Fruit fly (Drosophila melanogaster) whole organism, embryonic: ENCODE data around the gene msps.

ENCODE experiments used
- Atf3 ChIP-seq: fragments of 200-800 bp; sonication (Bioruptor generic); optimal IDR thresholded peaks from 3 replicates; lab custom pipeline; 2016; ENCODE audit warnings: missing biosample characterization, missing genetic modification characterization
- Atf6 ChIP-seq: fragments of 200-800 bp; sonication (Bioruptor generic); IDR thresholded peaks from 2 replicates; pipeline ENCODE4 v1.3.6; 2022; ENCODE audit warnings: missing biosample characterization, missing genetic modification characterization
- Awh ChIP-seq: fragments of 200-800 bp; sonication (Bioruptor generic); IDR thresholded peaks from 2 replicates; pipeline ENCODE4, ENCODE4 v1.3.6; 2022; ENCODE audit warnings: missing biosample characterization, missing genetic modification characterization
- BEAF-32 ChIP-seq: fragments of 200-800 bp; sonication (Bioruptor generic); optimal IDR thresholded peaks from 3 replicates; lab custom pipeline; 2017; ENCODE audit warnings: missing biosample characterization, missing genetic modification characterization, mild to moderate bottlenecking, moderate library complexity, missing genetic modification reagents
- CG10462 ChIP-seq: fragments of 200-800 bp; sonication (Bioruptor generic); optimal IDR thresholded peaks from 2 replicates; lab custom pipeline; 2016; ENCODE audit warnings: missing biosample characterization, missing genetic modification characterization
- CG11085 ChIP-seq: fragments of 200-800 bp; sonication (Bioruptor generic); IDR thresholded peaks from 2 replicates; pipeline ENCODE4 v1.3.6; 2022; ENCODE audit warnings: missing biosample characterization, missing genetic modification characterization
- CG11247 ChIP-seq: fragments of 200-800 bp; sonication (Bioruptor generic); IDR thresholded peaks from 2 replicates; pipeline ENCODE4 v1.3.6; 2022; ENCODE audit warnings: missing biosample characterization, missing genetic modification characterization
- CG15269 ChIP-seq: fragments of 200-800 bp; sonication (Bioruptor generic); optimal IDR thresholded peaks from 2 replicates; lab custom pipeline; 2018; ENCODE audit warnings: missing biosample characterization, mild to moderate bottlenecking, missing genetic modification characterization, moderate library complexity
- CG15601 ChIP-seq: fragments of 200-800 bp; sonication (Bioruptor generic); optimal IDR thresholded peaks from 3 replicates; lab custom pipeline; 2019; ENCODE audit warnings: missing biosample characterization, mild to moderate bottlenecking, missing genetic modification characterization, moderate library complexity
- CG1647 ChIP-seq: fragments of 200-800 bp; sonication (Bioruptor generic); optimal IDR thresholded peaks from 3 replicates; lab custom pipeline; 2016; ENCODE audit warnings: missing biosample characterization, missing genetic modification characterization
- CG16813 ChIP-seq: fragments of 200-800 bp; sonication (Bioruptor generic); IDR thresholded peaks from 3 replicates; pipeline ENCODE4 v1.3.6; 2022; ENCODE audit warnings: missing biosample characterization, missing genetic modification characterization; ENCODE audit not compliant: partially characterized antibody
- CG16863 ChIP-seq: fragments of 200-800 bp; sonication (Bioruptor generic); optimal IDR thresholded peaks from 3 replicates; lab custom pipeline; 2016; ENCODE audit warnings: missing biosample characterization, missing genetic modification characterization
- CG32767 ChIP-seq: fragments of 200-800 bp; sonication (Bioruptor generic); IDR thresholded peaks from 2 replicates; pipeline ENCODE4 v1.3.6; 2022; ENCODE audit warnings: missing biosample characterization, missing genetic modification characterization
- CG4282 ChIP-seq: fragments of 200-800 bp; sonication (Bioruptor generic); optimal IDR thresholded peaks from 2 replicates; lab custom pipeline; 2016; ENCODE audit warnings: missing biosample characterization, missing genetic modification characterization
- CG4730 ChIP-seq: fragments of 200-800 bp; sonication (Bioruptor generic); IDR thresholded peaks from 2 replicates; pipeline ENCODE4 v1.3.6; 2022; ENCODE audit warnings: missing biosample characterization, missing genetic modification characterization
- CG6765 ChIP-seq: fragments of 200-800 bp; sonication (Bioruptor generic); optimal IDR thresholded peaks from 3 replicates; lab custom pipeline; 2017; ENCODE audit warnings: missing biosample characterization, mild to moderate bottlenecking, missing genetic modification characterization
- CG7372 ChIP-seq: fragments of 200-800 bp; sonication (Bioruptor generic); IDR thresholded peaks from 2 replicates; pipeline ENCODE4 v1.3.6; 2022; ENCODE audit warnings: missing biosample characterization, missing genetic modification characterization
- CG7556 ChIP-seq: fragments of 200-800 bp; sonication (Bioruptor generic); optimal IDR thresholded peaks from 2 replicates; lab custom pipeline; 2017; ENCODE audit warnings: missing biosample characterization, mild to moderate bottlenecking, missing genetic modification characterization
- CG7928 ChIP-seq: fragments of 200-800 bp; sonication (Bioruptor generic); optimal IDR thresholded peaks from 2 replicates; lab custom pipeline; 2017; ENCODE audit warnings: missing biosample characterization, mild to moderate bottlenecking, missing genetic modification characterization
- CG8089 ChIP-seq: fragments of 200-800 bp; sonication (Bioruptor generic); optimal IDR thresholded peaks from 3 replicates; lab custom pipeline; 2016; ENCODE audit warnings: missing biosample characterization, missing genetic modification characterization
- CG9215 ChIP-seq: fragments of 200-800 bp; sonication (Bioruptor generic); IDR thresholded peaks from 2 replicates; pipeline ENCODE4 v1.3.6; 2022; ENCODE audit warnings: missing biosample characterization, missing genetic modification characterization
- CG9876 ChIP-seq: fragments of 200-800 bp; sonication (Bioruptor generic); optimal IDR thresholded peaks from 2 replicates; lab custom pipeline; 2016; ENCODE audit warnings: missing biosample characterization, missing genetic modification characterization
- CHES-1-like ChIP-seq: fragments of 200-800 bp; sonication (Bioruptor generic); optimal IDR thresholded peaks from 2 replicates; lab custom pipeline; 2016; ENCODE audit warnings: missing biosample characterization, missing genetic modification characterization
- Camta ChIP-seq: fragments of 200-800 bp; sonication (Bioruptor generic); optimal IDR thresholded peaks from 2 replicates; lab custom pipeline; 2016; ENCODE audit warnings: missing biosample characterization, missing genetic modification characterization
- Drgx ChIP-seq: fragments of 200-800 bp; sonication (Bioruptor generic); IDR thresholded peaks from 2 replicates; pipeline ENCODE4 v1.3.6; 2022; ENCODE audit warnings: missing biosample characterization, missing genetic modification characterization
- Elba2 ChIP-seq: fragments of 200-800 bp; sonication (Bioruptor generic); optimal IDR thresholded peaks from 3 replicates; lab custom pipeline; 2016; ENCODE audit warnings: missing biosample characterization, missing genetic modification characterization
- Ets97D ChIP-seq: fragments of 200-800 bp; sonication (Bioruptor generic); optimal IDR thresholded peaks from 3 replicates; lab custom pipeline; 2016; ENCODE audit warnings: missing biosample characterization, missing genetic modification characterization
- Fer1 ChIP-seq: fragments of 200-800 bp; sonication (Bioruptor generic); optimal IDR thresholded peaks from 2 replicates; lab custom pipeline; 2017; ENCODE audit warnings: missing biosample characterization, mild to moderate bottlenecking, missing genetic modification characterization
- NC2β ChIP-seq: fragments of 200-800 bp; sonication (Bioruptor generic); optimal IDR thresholded peaks from 2 replicates; lab custom pipeline; 2016; ENCODE audit warnings: missing biosample characterization, missing genetic modification characterization
- NFAT ChIP-seq: fragments of 200-800 bp; sonication (Bioruptor generic); IDR thresholded peaks from 2 replicates; pipeline ENCODE4 v1.3.6; 2022; ENCODE audit warnings: missing biosample characterization, missing genetic modification characterization
- NfI ChIP-seq: fragments of 200-800 bp; sonication (Bioruptor generic); optimal IDR thresholded peaks from 3 replicates; lab custom pipeline; 2018; ENCODE audit warnings: missing biosample characterization, mild to moderate bottlenecking, missing genetic modification characterization, moderate library complexity
- Sox102F ChIP-seq: fragments of 200-800 bp; sonication (Bioruptor generic); optimal IDR thresholded peaks from 2 replicates; lab custom pipeline; 2018; ENCODE audit warnings: missing biosample characterization, mild to moderate bottlenecking, missing genetic modification characterization, moderate library complexity
- aop ChIP-seq: fragments of 200-800 bp; sonication (Bioruptor generic); IDR thresholded peaks from 2 replicates; pipeline ENCODE4 v1.3.6; 2022; ENCODE audit warnings: missing biosample characterization, missing genetic modification characterization
- btn ChIP-seq: fragments of 200-800 bp; sonication (Bioruptor generic); optimal IDR thresholded peaks from 2 replicates; lab custom pipeline; 2016; ENCODE audit warnings: missing biosample characterization, missing genetic modification characterization
- caup ChIP-seq: fragments of 200-800 bp; sonication (Bioruptor generic); optimal IDR thresholded peaks from 3 replicates; lab custom pipeline; 2017; ENCODE audit warnings: missing biosample characterization, mild to moderate bottlenecking, missing genetic modification characterization, moderate library complexity; ENCODE audit not compliant: severe bottlenecking
- crol ChIP-seq: fragments of 200-800 bp; sonication (Bioruptor generic); IDR thresholded peaks from 2 replicates; pipeline ENCODE4 v1.3.6; 2022; ENCODE audit warnings: missing biosample characterization, missing genetic modification characterization
- dmrt99B ChIP-seq: fragments of 200-800 bp; sonication (Bioruptor generic); optimal IDR thresholded peaks from 2 replicates; lab custom pipeline; 2018; ENCODE audit warnings: missing biosample characterization, mild to moderate bottlenecking, missing genetic modification characterization, moderate library complexity
- fd96Cb ChIP-seq: fragments of 200-800 bp; sonication (Bioruptor generic); optimal IDR thresholded peaks from 2 replicates; lab custom pipeline; 2018; ENCODE audit warnings: missing biosample characterization, mild to moderate bottlenecking, missing genetic modification characterization, moderate library complexity
- ftz-f1 ChIP-seq: fragments of 200-800 bp; sonication (Bioruptor generic); optimal IDR thresholded peaks from 2 replicates; lab custom pipeline; 2016; ENCODE audit warnings: missing biosample characterization, missing genetic modification characterization
- grau ChIP-seq: fragments of 200-800 bp; optimal IDR thresholded peaks from 3 replicates; lab custom pipeline; 2019; ENCODE audit warnings: missing biosample characterization, mild to moderate bottlenecking, missing genetic modification characterization, moderate library complexity
- inv ChIP-seq: fragments of 200-800 bp; sonication (Bioruptor generic); IDR thresholded peaks from 2 replicates; pipeline ENCODE4 v1.3.6; 2022; ENCODE audit warnings: missing biosample characterization, missing genetic modification characterization; ENCODE audit not compliant: partially characterized antibody
- nerfin-2 ChIP-seq: fragments of 200-800 bp; sonication (Bioruptor generic); IDR thresholded peaks from 2 replicates; pipeline ENCODE4 v1.3.6; 2022; ENCODE audit warnings: missing biosample characterization, missing genetic modification characterization; ENCODE audit not compliant: partially characterized antibody
- oc ChIP-seq: fragments of 200-800 bp; sonication (Bioruptor generic); optimal IDR thresholded peaks from 2 replicates; lab custom pipeline; 2018; ENCODE audit warnings: missing biosample characterization, mild to moderate bottlenecking, missing genetic modification characterization, moderate library complexity
- odd ChIP-seq: fragments of 200-800 bp; sonication (Bioruptor generic); optimal IDR thresholded peaks from 2 replicates; lab custom pipeline; 2017; ENCODE audit warnings: missing biosample characterization, mild to moderate bottlenecking, missing genetic modification characterization
- otp ChIP-seq: fragments of 200-800 bp; sonication (Bioruptor generic); IDR thresholded peaks from 3 replicates; pipeline ENCODE4, ENCODE4 v1.3.6; 2022; ENCODE audit warnings: missing biosample characterization, missing genetic modification characterization
- pita ChIP-seq: fragments of 200-800 bp; sonication (Bioruptor generic); optimal IDR thresholded peaks from 2 replicates; lab custom pipeline; 2017; ENCODE audit warnings: missing biosample characterization, mild to moderate bottlenecking, missing genetic modification characterization
- ro ChIP-seq: fragments of 200-800 bp; sonication (Bioruptor generic); IDR thresholded peaks from 2 replicates; pipeline ENCODE4 v1.3.6; 2022; ENCODE audit warnings: missing biosample characterization, missing genetic modification characterization
- seq ChIP-seq: fragments of 200-800 bp; sonication (Bioruptor generic); IDR thresholded peaks from 2 replicates; pipeline ENCODE4 v1.3.6; 2022; ENCODE audit warnings: missing biosample characterization, missing genetic modification characterization
- tx ChIP-seq: fragments of 200-800 bp; sonication (Bioruptor generic); optimal IDR thresholded peaks from 2 replicates; lab custom pipeline; 2016; ENCODE audit warnings: missing biosample characterization, missing genetic modification characterization
- wek ChIP-seq: fragments of 200-800 bp; sonication (Bioruptor generic); optimal IDR thresholded peaks from 3 replicates; lab custom pipeline; 2018; ENCODE audit warnings: missing biosample characterization, mild to moderate bottlenecking, missing genetic modification characterization, moderate library complexity

Gene msps

DNA sequence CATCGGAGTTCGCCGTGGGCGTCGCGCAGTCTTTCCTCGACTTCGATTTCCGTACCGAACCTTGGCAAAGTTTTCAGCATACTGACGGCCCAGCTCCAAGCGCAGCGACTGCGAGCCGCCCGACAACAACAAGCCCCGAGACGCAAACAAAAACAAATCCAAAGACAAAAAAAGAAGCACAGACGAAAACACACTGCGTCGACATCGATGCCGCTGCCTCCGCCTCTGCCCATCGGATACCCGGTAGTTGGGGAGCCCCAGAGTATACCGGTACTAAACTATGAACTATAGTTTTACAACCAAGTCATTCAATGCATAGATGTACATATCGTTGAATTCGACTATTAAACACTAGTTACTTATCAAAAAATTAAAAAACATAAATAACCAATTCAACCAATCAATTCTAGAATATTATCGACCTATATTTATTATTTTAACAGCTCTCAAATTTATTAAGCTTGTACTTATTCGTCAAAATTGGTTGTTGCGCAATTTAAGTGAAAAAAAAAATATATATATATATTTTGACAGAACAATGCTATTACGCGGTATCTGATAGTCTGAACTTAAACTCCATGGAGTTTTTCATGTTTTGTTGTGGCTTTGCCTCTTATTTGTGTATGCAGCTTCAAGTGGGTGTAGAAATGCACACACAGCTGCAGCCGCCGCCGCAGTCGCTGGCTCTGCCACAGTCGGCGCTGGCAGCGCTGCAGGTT, 43.6 kb downstream of the msps start (continued):
- TF ChIP-seq caup (GFP tag; lab: Kevin White, UChicago) = peak; percentile 30
- 0 out of 2 replicates have a peak, but pooled peaks have one; percentile 47 for TF ChIP-seq Awh
- TF ChIP-seq otp (GFP tag; lab: Robert Waterston, UW) = no peak
- TF ChIP-seq NfI (GFP tag; lab: Kevin White, UChicago) = peak; percentile 46
- TF ChIP-seq seq (GFP tag; lab: Robert Waterston, UW) = no peak
- peak; percentile 49 for TF ChIP-seq oc (tag; lab: Kevin White, UChicago)
- no peak for TF ChIP-seq tx (GFP tag; lab: Kevin White, UChicago)
- peak; percentile 70 for TF ChIP-seq Drgx (GFP tag; lab: Robert Waterston, UW)
- no peak for TF ChIP-seq btn
- no peak for TF ChIP-seq CG4282 (GFP tag; lab: Kevin White, UChicago)
- TF ChIP-seq grau (tag; lab: Kevin White, UChicago) = peak; percentile 73
- TF ChIP-seq nerfin-2 (GFP tag; lab: Robert Waterston, UW) = no peak
- TF ChIP-seq CG8089 = no peak
- no peak for TF ChIP-seq CHES-1-like (GFP tag; lab: Kevin White, UChicago)
- peak; percentile 82 for TF ChIP-seq CG15601 (tag; lab: Kevin White, UChicago)
- no peak for TF ChIP-seq wek (GFP tag; lab: Kevin White, UChicago)
- TF ChIP-seq Atf3 (GFP tag; lab: Kevin White, UChicago) = no peak
- no peak for TF ChIP-seq CG7372 (GFP tag; lab: Robert Waterston, UW)
- no peak for TF ChIP-seq CG11247 (GFP tag; lab: Robert Waterston, UW)
- no peak for TF ChIP-seq NFAT
- no peak for TF ChIP-seq CG7928
- TF ChIP-seq Elba2 (GFP tag; lab: Kevin White, UChicago) = no peak
- TF ChIP-seq CG9215 (GFP tag; lab: Robert Waterston, UW) = no peak
- TF ChIP-seq Camta (GFP tag; lab: Kevin White, UChicago) = no peak
- TF ChIP-seq odd (GFP tag; lab: Kevin White, UChicago) = peak; percentile 77
- no peak for TF ChIP-seq aop (GFP tag; lab: Robert Waterston, UW)
- no peak for TF ChIP-seq inv (GFP tag; lab: Robert Waterston, UW)
- peak; percentile 91 for TF ChIP-seq dmrt99B (tag; lab: Kevin White, UChicago)
- no peak for TF ChIP-seq CG9876
- 0 out of 2 replicates have a peak, but pooled peaks have one; percentile 25 for TF ChIP-seq CG4730 (GFP tag; lab: Robert Waterston, UW)
- no peak for TF ChIP-seq crol (GFP tag; lab: Robert Waterston, UW)
- no peak for TF ChIP-seq pita (GFP tag; lab: Kevin White, UChicago)
- TF ChIP-seq ro (GFP tag; lab: Robert Waterston, UW) = peak; percentile 11; the same call in 1 of the 2 replicates
- no peak for TF ChIP-seq CG1647 (GFP tag; lab: Kevin White, UChicago)
- TF ChIP-seq Atf6 = no peak; the same call in 1 of the 2 replicates
- TF ChIP-seq CG16813 = no peak
- peak; percentile 66 for TF ChIP-seq CG15269 (tag; lab: Kevin White, UChicago)
- TF ChIP-seq ftz-f1 (GFP tag; lab: Kevin White, UChicago) = no peak
- TF ChIP-seq CG10462 (GFP tag; lab: Kevin White, UChicago) = peak; percentile 56
- peak; percentile 20 for TF ChIP-seq NC2β (GFP tag; lab: Kevin White, UChicago)
- no peak for TF ChIP-seq Ets97D (GFP tag; lab: Kevin White, UChicago)
- peak; percentile 93 for TF ChIP-seq CG7556 (GFP tag; lab: Kevin White, UChicago)
- TF ChIP-seq BEAF-32 (GFP tag; lab: Kevin White, UChicago) = no peak
- no peak for TF ChIP-seq CG16863 (GFP tag; lab: Kevin White, UChicago)
- peak; percentile 90 for TF ChIP-seq Sox102F (GFP tag; lab: Kevin White, UChicago)
- no peak for TF ChIP-seq Fer1 (GFP tag; lab: Kevin White, UChicago)
- peak; percentile 28 for TF ChIP-seq CG6765 (GFP tag; lab: Kevin White, UChicago)
- no peak for TF ChIP-seq CG11085 (GFP tag; lab: Robert Waterston, UW)
- TF ChIP-seq CG32767 (GFP tag; lab: Robert Waterston, UW) = no peak; the same call in 1 of the 2 replicates
- TF ChIP-seq fd96Cb (tag; lab: Kevin White, UChicago) = peak; percentile 86
